Worm (Caenorhabditis elegans) whole organism, young adult: ENCODE measurements around the gene cyp-33C12.

Source experiments
- B0261.1 ChIP-seq: sonication (generic microtip); optimal IDR thresholded peaks from 2 replicates; lab custom pipeline; 2016; ENCODE audit warnings: mild to moderate bottlenecking, missing genetic modification characterization, moderate library complexity, missing compliant biosample characterization
- F22D6.2 ChIP-seq: sonication (generic microtip); optimal IDR thresholded peaks from 2 replicates; lab custom pipeline; 2016; ENCODE audit warnings: mild to moderate bottlenecking, missing genetic modification characterization, missing compliant biosample characterization
- Y56A3A.18 ChIP-seq: fragments of 200-800 bp; sonication (Bioruptor generic); IDR thresholded peaks from 2 replicates; pipeline ENCODE4 v1.3.6; 2022; ENCODE audit warnings: missing genetic modification reagents, missing genetic modification characterization, missing compliant biosample characterization
- athp-1 ChIP-seq: sonication (generic microtip); optimal IDR thresholded peaks from 2 replicates; lab custom pipeline; 2017; ENCODE audit warnings: mild to moderate bottlenecking, missing genetic modification characterization, missing compliant biosample characterization
- attf-3 ChIP-seq: fragments of 200-800 bp; sonication (Bioruptor generic); conservative IDR thresholded peaks from 2 replicates; pipeline ENCODE4 v1.3.6; 2022; ENCODE audit warnings: missing genetic modification reagents, missing genetic modification characterization, missing compliant biosample characterization
- cebp-1 ChIP-seq, 2 experiments: fragments of 200-800 bp in 1 of 2; sonication (Bioruptor generic) in 1 of 2; sonication (generic microtip) in 1 of 2; IDR thresholded peaks in 1 of 2; optimal IDR thresholded peaks in 1 of 2; 2 replicates each; pipeline versions ENCODE4 v1.3.6 to Lab custom; 2017 to 2022; ENCODE audit warnings: missing compliant biosample characterization in 2 of 2, missing genetic modification characterization in 2 of 2, mild to moderate bottlenecking in 1 of 2, missing genetic modification reagents in 1 of 2, moderate library complexity in 1 of 2
- ceh-27 ChIP-seq: fragments of 200-800 bp; sonication (Bioruptor generic); optimal IDR thresholded peaks from 2 replicates; lab custom pipeline; 2018; ENCODE audit warnings: mild to moderate bottlenecking, missing genetic modification characterization, moderate library complexity, missing compliant biosample characterization
- ets-4 ChIP-seq: fragments of 200-800 bp; sonication (Bioruptor generic); optimal IDR thresholded peaks from 2 replicates; lab custom pipeline; 2018; ENCODE audit warnings: mild to moderate bottlenecking, missing genetic modification characterization, missing compliant biosample characterization
- madf-8 ChIP-seq: fragments of 200-800 bp; sonication (Bioruptor generic); conservative IDR thresholded peaks from 2 replicates; pipeline ENCODE4 v1.3.6; 2022; ENCODE audit warnings: missing genetic modification reagents, missing genetic modification characterization, missing compliant biosample characterization
- pha-4 ChIP-seq: fragments of 150-350 bp; sonication (generic microtip); optimal IDR thresholded peaks from 2 replicates; lab custom pipeline; 2014; ENCODE audit warnings: missing biosample characterization, missing genetic modification reagents, missing genetic modification characterization
- snpc-1.1 ChIP-seq: sonication (generic microtip); optimal IDR thresholded peaks from 2 replicates; lab custom pipeline; 2017; ENCODE audit warnings: missing genetic modification characterization, mild to moderate bottlenecking, missing compliant biosample characterization, antibody characterized with exemption, moderate library complexity, missing genotype, missing genetic modification reagents; ENCODE audit not compliant: insufficient read depth
- snpc-4 ChIP-seq, 5 experiments: fragments of 150-350 bp in 1 of 5; sonication (generic microtip) in 4 of 5; optimal IDR thresholded peaks; 2 replicates each; lab custom pipeline; 2014 to 2018; ENCODE audit warnings: missing genetic modification characterization in 5 of 5, missing biosample characterization in 3 of 5, antibody characterized with exemption in 2 of 5, mild to moderate bottlenecking in 2 of 5, missing compliant biosample characterization in 2 of 5, missing genotype in 2 of 5, moderate library complexity in 2 of 5, missing genetic modification reagents in 1 of 5
- ztf-28 ChIP-seq: fragments of 200-800 bp; sonication (Bioruptor generic); IDR thresholded peaks from 2 replicates; pipeline ENCODE4 v1.3.6; 2022; ENCODE audit warnings: missing genetic modification reagents, missing genetic modification characterization, missing compliant biosample characterization

DNA sequence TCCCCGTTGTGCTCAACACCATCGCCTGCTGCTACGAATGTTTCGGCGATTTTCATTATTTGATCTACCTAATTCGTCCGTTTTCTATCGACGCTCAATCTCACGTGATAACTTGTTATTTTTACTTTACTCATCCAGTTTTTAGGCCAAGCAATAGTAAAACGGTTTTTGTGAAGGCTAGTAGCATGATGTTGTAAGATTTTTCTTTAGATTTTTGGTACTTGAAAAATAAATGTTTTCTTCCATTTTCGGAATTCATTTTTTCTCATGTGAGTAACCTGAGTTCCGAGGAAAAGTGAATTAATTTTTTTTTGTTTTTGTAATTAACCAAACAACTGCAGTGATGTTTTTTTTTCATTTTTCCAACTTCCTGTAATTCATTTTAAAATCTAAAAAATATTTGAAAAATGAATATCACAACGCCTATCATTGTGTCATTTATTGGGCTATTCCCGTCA lies 26.9 kb downstream of the cyp-33C12 start, which contains the start of gene srbc-17:
- TF ChIP-seq B0261.1 (tag; lab: Kevin White, UChicago) (no peak), ets-4 (GFP tag; lab: Kevin White, UChicago) (no peak), ztf-28 (GFP tag; lab: Robert Waterston, UW) (no peak), Y56A3A.18 (no peak), snpc-4 (GFP tag; optimal IDR thresholded peaks at IDR 0.05; lab: Kevin White, UChicago) (no peak), snpc-4 (tag; optimal IDR thresholded peaks at IDR 0.05; lab: Kevin White, UChicago) (no peak), ceh-27 (no peak), snpc-1.1 (tag; lab: Kevin White, UChicago) (no peak), madf-8 (GFP tag; lab: Robert Waterston, UW) (no peak), pha-4 (tag; lab: Kevin White, UChicago) (no peak), cebp-1 (GFP tag; IDR thresholded peaks at IDR 0.05; lab: Robert Waterston, UW) (no peak), cebp-1 (tag; optimal IDR thresholded peaks at IDR 0.05; lab: Kevin White, UChicago) (no peak), attf-3 (GFP tag; lab: Robert Waterston, UW) (no peak), F22D6.2 (tag; lab: Kevin White, UChicago) (no peak), athp-1 (no peak)
